Worm (Caenorhabditis elegans) whole organism, young adult: ENCODE data around the gene hrg-4.

Experiments used
- B0035.1 ChIP-seq: sonication (generic microtip); optimal IDR thresholded peaks from 2 replicates; lab custom pipeline; 2016; ENCODE audit warnings: missing genetic modification characterization, mild to moderate bottlenecking, missing compliant biosample characterization, missing genotype, missing genetic modification reagents
- B0336.3 ChIP-seq: fragments of 200-800 bp; sonication (Bioruptor generic); IDR thresholded peaks from 2 replicates; pipeline ENCODE4 v1.3.6; 2022; ENCODE audit warnings: missing genetic modification characterization, missing compliant biosample characterization
- C06A6.2 ChIP-seq: fragments of 200-800 bp; sonication (Bioruptor generic); conservative IDR thresholded peaks from 2 replicates; pipeline ENCODE4 v1.3.6; 2022; ENCODE audit warnings: missing genetic modification characterization, missing compliant biosample characterization
- D2030.7 ChIP-seq: fragments of 200-800 bp; sonication (Bioruptor generic); IDR thresholded peaks from 2 replicates; pipeline ENCODE4 v1.3.6; 2022; ENCODE audit warnings: missing genetic modification reagents, missing genetic modification characterization, missing compliant biosample characterization
- F10E7.11 ChIP-seq: sonication (generic microtip); optimal IDR thresholded peaks from 2 replicates; lab custom pipeline; 2017; ENCODE audit warnings: mild to moderate bottlenecking, missing genetic modification characterization, moderate library complexity, missing compliant biosample characterization
- F23B12.7 ChIP-seq: sonication (generic microtip); optimal IDR thresholded peaks from 2 replicates; lab custom pipeline; 2017; ENCODE audit warnings: missing genetic modification characterization, mild to moderate bottlenecking, missing compliant biosample characterization, antibody characterized with exemption, moderate library complexity; ENCODE audit not compliant: insufficient read depth
- F33H1.4 ChIP-seq: fragments of 200-800 bp; sonication (Bioruptor generic); IDR thresholded peaks from 2 replicates; pipeline ENCODE4 v1.3.6; 2022; ENCODE audit warnings: missing genetic modification reagents, missing genetic modification characterization, missing compliant biosample characterization
- F39B2.1 ChIP-seq: fragments of 200-800 bp; sonication (Bioruptor generic); IDR thresholded peaks from 2 replicates; pipeline ENCODE4 v1.3.6; 2022; ENCODE audit warnings: missing genetic modification reagents, missing genetic modification characterization, missing compliant biosample characterization
- F52B5.7 ChIP-seq: sonication (generic microtip); optimal IDR thresholded peaks from 2 replicates; lab custom pipeline; 2016; ENCODE audit warnings: mild to moderate bottlenecking, missing genetic modification characterization, missing compliant biosample characterization
- T26A5.8 ChIP-seq: sonication (generic microtip); optimal IDR thresholded peaks from 2 replicates; lab custom pipeline; 2016; ENCODE audit warnings: missing genetic modification characterization, missing compliant biosample characterization
- Y56A3A.18 ChIP-seq: fragments of 200-800 bp; sonication (Bioruptor generic); IDR thresholded peaks from 2 replicates; pipeline ENCODE4 v1.3.6; 2022; ENCODE audit warnings: missing genetic modification reagents, missing genetic modification characterization, missing compliant biosample characterization
- ama-1 ChIP-seq, 3 experiments: fragments of 150-350 bp in 1 of 3; sonication (generic microtip) in 2 of 3; optimal IDR thresholded peaks; 2 replicates each; lab custom pipeline; 2014 to 2018; ENCODE audit warnings: missing biosample characterization in 2 of 3, missing genetic modification characterization in 2 of 3, missing genetic modification reagents in 2 of 3
- atf-7 ChIP-seq: sonication (generic microtip); optimal IDR thresholded peaks from 2 replicates; lab custom pipeline; 2017; ENCODE audit warnings: mild to moderate bottlenecking, missing genetic modification characterization, missing compliant biosample characterization
- attf-3 ChIP-seq: fragments of 200-800 bp; sonication (Bioruptor generic); conservative IDR thresholded peaks from 2 replicates; pipeline ENCODE4 v1.3.6; 2022; ENCODE audit warnings: missing genetic modification reagents, missing genetic modification characterization, missing compliant biosample characterization
- attf-5 ChIP-seq: fragments of 200-800 bp; sonication (Bioruptor generic); optimal IDR thresholded peaks from 2 replicates; lab custom pipeline; 2018; ENCODE audit warnings: mild to moderate bottlenecking, missing genetic modification characterization, missing compliant biosample characterization
- cebp-1 ChIP-seq, 2 experiments: fragments of 200-800 bp in 1 of 2; sonication (Bioruptor generic) in 1 of 2; sonication (generic microtip) in 1 of 2; IDR thresholded peaks in 1 of 2; optimal IDR thresholded peaks in 1 of 2; 2 replicates each; pipeline versions ENCODE4 v1.3.6 to Lab custom; 2017 to 2022; ENCODE audit warnings: missing compliant biosample characterization in 2 of 2, missing genetic modification characterization in 2 of 2, mild to moderate bottlenecking in 1 of 2, missing genetic modification reagents in 1 of 2, moderate library complexity in 1 of 2
- cebp-2 ChIP-seq: fragments of 200-800 bp; sonication (Bioruptor generic); IDR thresholded peaks from 2 replicates; pipeline ENCODE4 v1.3.6; 2022; ENCODE audit warnings: missing genetic modification characterization, missing compliant biosample characterization
- die-1 ChIP-seq: sonication (generic microtip); optimal IDR thresholded peaks from 2 replicates; lab custom pipeline; 2016; ENCODE audit warnings: missing genotype, mild to moderate bottlenecking, missing genetic modification characterization, missing compliant biosample characterization
- dox-1 ChIP-seq: fragments of 200-800 bp; sonication (Bioruptor generic); IDR thresholded peaks from 2 replicates; pipeline ENCODE4 v1.3.6; 2022; ENCODE audit warnings: missing genetic modification reagents, missing genetic modification characterization, missing compliant biosample characterization
- efl-1 ChIP-seq: fragments of 150-350 bp; optimal IDR thresholded peaks from 2 replicates; lab custom pipeline; 2014; ENCODE audit warnings: missing biosample characterization, missing genetic modification reagents, missing genetic modification characterization
- egl-18 ChIP-seq: fragments of 200-800 bp; sonication (Bioruptor generic); IDR thresholded peaks from 2 replicates; pipeline ENCODE4 v1.3.6; 2022; ENCODE audit warnings: missing genetic modification reagents, missing genetic modification characterization, missing compliant biosample characterization
- ets-4 ChIP-seq: fragments of 200-800 bp; sonication (Bioruptor generic); optimal IDR thresholded peaks from 2 replicates; lab custom pipeline; 2018; ENCODE audit warnings: mild to moderate bottlenecking, missing genetic modification characterization, missing compliant biosample characterization
- gei-17 ChIP-seq: fragments of 200-800 bp; sonication (Bioruptor generic); optimal IDR thresholded peaks from 2 replicates; lab custom pipeline; 2018; ENCODE audit warnings: mild to moderate bottlenecking, missing genetic modification characterization, missing compliant biosample characterization
- him-1 ChIP-seq: sonication (generic microtip); optimal IDR thresholded peaks from 2 replicates; lab custom pipeline; 2016; ENCODE audit warnings: missing genotype, missing genetic modification reagents, missing genetic modification characterization, missing compliant biosample characterization
- hlh-12 ChIP-seq: sonication (generic microtip); optimal IDR thresholded peaks from 2 replicates; lab custom pipeline; 2016; ENCODE audit warnings: missing genetic modification characterization, missing compliant biosample characterization
- hmg-1.2 ChIP-seq: fragments of 200-800 bp; sonication (Bioruptor generic); IDR thresholded peaks from 2 replicates; pipeline ENCODE4 v1.3.6; 2022; ENCODE audit warnings: missing genetic modification reagents, missing genetic modification characterization, missing compliant biosample characterization
- hmg-20 ChIP-seq: fragments of 200-800 bp; sonication (Bioruptor generic); IDR thresholded peaks from 2 replicates; pipeline ENCODE4 v1.3.6; 2022; ENCODE audit warnings: missing genetic modification reagents, missing genetic modification characterization, missing compliant biosample characterization
- hsf-1 ChIP-seq: fragments of 200-800 bp; sonication (Bioruptor generic); IDR thresholded peaks from 2 replicates; pipeline ENCODE4 v1.3.6; 2022; ENCODE audit warnings: missing genetic modification reagents, missing genetic modification characterization, missing compliant biosample characterization
- lin-35 ChIP-seq, 3 experiments: fragments of 150-350 bp in 2 of 3; sonication (generic microtip) in 1 of 3; optimal IDR thresholded peaks; 2 replicates each; lab custom pipeline; 2014 to 2018; ENCODE audit warnings: missing biosample characterization in 3 of 3, missing genetic modification characterization in 3 of 3, missing genetic modification reagents in 3 of 3
- lin-54 ChIP-seq: fragments of 200-800 bp; sonication (Bioruptor generic); optimal IDR thresholded peaks from 2 replicates; lab custom pipeline; 2018; ENCODE audit warnings: mild to moderate bottlenecking, missing genetic modification characterization, missing compliant biosample characterization
- lir-1 ChIP-seq: fragments of 200-800 bp; sonication (Bioruptor generic); conservative IDR thresholded peaks from 2 replicates; pipeline ENCODE4 v1.3.6; 2022; ENCODE audit warnings: missing genetic modification reagents, missing genetic modification characterization, missing compliant biosample characterization
- madf-3 ChIP-seq: fragments of 200-800 bp; sonication (Bioruptor generic); IDR thresholded peaks from 2 replicates; pipeline ENCODE4 v1.3.6; 2022; ENCODE audit warnings: missing genetic modification reagents, missing genetic modification characterization, missing compliant biosample characterization
- mes-4 ChIP-seq: sonication (generic microtip); optimal IDR thresholded peaks from 2 replicates; lab custom pipeline; 2016; ENCODE audit warnings: missing genotype, missing genetic modification characterization, missing compliant biosample characterization
- nhr-120 ChIP-seq: fragments of 200-800 bp; sonication (Bioruptor generic); IDR thresholded peaks from 2 replicates; pipeline ENCODE4 v1.3.6; 2022; ENCODE audit warnings: missing genetic modification characterization, missing compliant biosample characterization
- nhr-80 ChIP-seq: sonication (generic microtip); optimal IDR thresholded peaks from 2 replicates; lab custom pipeline; 2016; ENCODE audit warnings: missing genetic modification characterization, missing compliant biosample characterization
- pbrm-1 ChIP-seq: fragments of 200-800 bp; sonication (Bioruptor generic); IDR thresholded peaks from 2 replicates; pipeline ENCODE4 v1.3.6; 2022; ENCODE audit warnings: missing genetic modification reagents, missing genetic modification characterization, missing compliant biosample characterization
- pha-4 ChIP-seq: fragments of 150-350 bp; sonication (generic microtip); optimal IDR thresholded peaks from 2 replicates; lab custom pipeline; 2014; ENCODE audit warnings: missing biosample characterization, missing genetic modification reagents, missing genetic modification characterization
- repo-1 ChIP-seq: sonication (generic microtip); optimal IDR thresholded peaks from 2 replicates; lab custom pipeline; 2017; ENCODE audit warnings: mild to moderate bottlenecking, missing genetic modification characterization, missing compliant biosample characterization
- sdz-38 ChIP-seq: sonication (generic microtip); optimal IDR thresholded peaks from 2 replicates; lab custom pipeline; 2016; ENCODE audit warnings: missing genotype, missing genetic modification characterization, missing compliant biosample characterization
- snpc-1.1 ChIP-seq: sonication (generic microtip); optimal IDR thresholded peaks from 2 replicates; lab custom pipeline; 2017; ENCODE audit warnings: missing genetic modification characterization, mild to moderate bottlenecking, missing compliant biosample characterization, antibody characterized with exemption, moderate library complexity, missing genotype, missing genetic modification reagents; ENCODE audit not compliant: insufficient read depth
- snpc-1.3 ChIP-seq: sonication (generic microtip); optimal IDR thresholded peaks from 2 replicates; lab custom pipeline; 2017; ENCODE audit warnings: missing genetic modification characterization, mild to moderate bottlenecking, missing compliant biosample characterization, antibody characterized with exemption, moderate library complexity, missing genotype, missing genetic modification reagents; ENCODE audit not compliant: insufficient read depth
- somi-1 ChIP-seq: fragments of 200-800 bp; sonication (Bioruptor generic); optimal IDR thresholded peaks from 2 replicates; lab custom pipeline; 2018; ENCODE audit warnings: mild to moderate bottlenecking, missing genetic modification characterization, missing compliant biosample characterization
- tbx-9 ChIP-seq: sonication (generic microtip); optimal IDR thresholded peaks from 2 replicates; lab custom pipeline; 2016; ENCODE audit warnings: borderline replicate concordance, missing genetic modification characterization, inconsistent platforms, missing compliant biosample characterization
- xnd-1 ChIP-seq: sonication (generic microtip); optimal IDR thresholded peaks from 2 replicates; lab custom pipeline; 2016; ENCODE audit warnings: missing genotype, missing genetic modification reagents, missing genetic modification characterization, missing compliant biosample characterization
- zim-3 ChIP-seq: sonication (generic microtip); optimal IDR thresholded peaks from 2 replicates; lab custom pipeline; 2017; ENCODE audit warnings: mild to moderate bottlenecking, missing genetic modification characterization, moderate library complexity, missing compliant biosample characterization
- ztf-25 ChIP-seq: fragments of 200-800 bp; sonication (Bioruptor generic); IDR thresholded peaks from 2 replicates; pipeline ENCODE4 v1.3.6; 2022; ENCODE audit warnings: missing genetic modification reagents, missing genetic modification characterization, missing compliant biosample characterization

The hrg-4 gene

DNA sequence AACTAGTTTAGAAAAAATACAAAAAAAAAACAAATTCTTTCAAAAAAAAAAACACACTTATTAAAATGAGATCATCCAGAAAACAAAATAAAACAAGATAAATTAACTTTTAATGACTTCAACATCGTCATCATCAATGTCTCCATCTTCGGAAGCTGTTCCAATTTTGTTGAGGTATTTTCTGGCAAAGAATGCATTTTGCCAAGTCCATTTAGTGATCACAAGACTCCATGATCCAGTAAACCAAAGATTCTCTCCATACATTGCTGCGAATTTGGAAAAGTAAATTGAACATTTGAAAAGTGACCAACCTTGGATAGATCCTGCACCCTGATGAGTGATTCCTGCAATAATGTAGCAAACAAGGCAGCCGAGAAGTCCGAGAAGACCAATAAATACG lies 676 bp downstream of the hrg-4 start:
- TF ChIP-seq repo-1 (no peak), mes-4 (tag; lab: Kevin White, UChicago) (no peak), hsf-1 (no peak), lin-35 (GFP tag; optimal IDR thresholded peaks at IDR 0.05; lab: Kevin White, UChicago) (no peak), B0035.1 (tag; lab: Kevin White, UChicago) (no peak), madf-3 (GFP tag; lab: Robert Waterston, UW) (no peak), attf-5 (GFP tag; lab: Kevin White, UChicago) (no peak), F33H1.4 (GFP tag; lab: Robert Waterston, UW) (no peak), hlh-12 (no peak), dox-1 (no peak), pha-4 (tag; lab: Kevin White, UChicago) (no peak), attf-3 (GFP tag; lab: Robert Waterston, UW) (no peak), xnd-1 (tag; lab: Kevin White, UChicago) (no peak), lir-1 (GFP tag; lab: Robert Waterston, UW) (no peak), efl-1 (GFP tag; lab: Kevin White, UChicago) (no peak), gei-17 (GFP tag; lab: Kevin White, UChicago) (no peak), D2030.7 (GFP tag; lab: Robert Waterston, UW) (no peak), C06A6.2 (GFP tag; lab: Robert Waterston, UW) (no peak), snpc-1.1 (tag; lab: Kevin White, UChicago) (no peak), B0336.3 (GFP tag; lab: Robert Waterston, UW) (no peak)

- TF ChIP-seq cebp-1 (GFP tag; IDR thresholded peaks at IDR 0.05; lab: Robert Waterston, UW) (no peak), cebp-1 (tag; optimal IDR thresholded peaks at IDR 0.05; lab: Kevin White, UChicago) (no peak), nhr-80 (peak; percentile 66)
These were observed 1.4 kb downstream of the hrg-4 start, which contains the start of gene hrg-5 for ce11 chrIV:11029412-11029811. TSS of gene hrg-5 (minus strand) at chrIV:11029428.

- TF ChIP-seq sdz-38 (tag; lab: Kevin White, UChicago) (no peak), attf-3 (GFP tag; lab: Robert Waterston, UW) (no peak), Y56A3A.18 (GFP tag; lab: Robert Waterston, UW) (0 out of 2 replicates have a peak, but pooled peaks have one; percentile 28), F52B5.7 (tag; lab: Kevin White, UChicago) (no peak), atf-7 (peak; percentile 53), F23B12.7 (tag; lab: Kevin White, UChicago) (no peak), ama-1 (optimal IDR thresholded peaks at IDR 0.05; lab: Kevin White, UChicago) (peak; percentile 45), ama-1 (GFP tag; optimal IDR thresholded peaks at IDR 0.05; lab: Kevin White, UChicago) (no peak), F10E7.11 (tag; lab: Kevin White, UChicago) (no peak), tbx-9 (tag; lab: Kevin White, UChicago) (no peak), repo-1 (peak; percentile 20), lin-54 (GFP tag; lab: Kevin White, UChicago) (peak; percentile 31), snpc-1.3 (no peak), attf-5 (GFP tag; lab: Kevin White, UChicago) (peak; percentile 28), ets-4 (GFP tag; lab: Kevin White, UChicago) (no peak), die-1 (tag; lab: Kevin White, UChicago) (no peak), him-1 (no peak), hmg-1.2 (peak; percentile 92), nhr-120 (GFP tag; lab: Robert Waterston, UW) (no peak), ztf-25 (GFP tag; lab: Robert Waterston, UW) (no peak), pbrm-1 (GFP tag; lab: Robert Waterston, UW) (no peak), somi-1 (no peak), F39B2.1 (no peak), lin-35 (GFP tag; optimal IDR thresholded peaks at IDR 0.05; lab: Kevin White, UChicago) (peak in 1 of 3 experiments; percentile 29), hmg-20 (GFP tag; lab: Robert Waterston, UW) (no peak), zim-3 (no peak), T26A5.8 (no peak), cebp-2 (GFP tag; lab: Robert Waterston, UW) (no peak), egl-18 (GFP tag; lab: Robert Waterston, UW) (no peak)
These were observed 3.2 kb downstream of the hrg-4 start for ce11 chrIV:11027560-11027959.
